Worm (Caenorhabditis elegans) whole organism, mixed stage, embryonic: ENCODE results near the gene B0285.3.

Source experiments
- M03D4.4 ChIP-seq: sonication (generic microtip); optimal IDR thresholded peaks from 2 replicates; lab custom pipeline; 2017; ENCODE audit warnings: mild to moderate bottlenecking, missing genetic modification characterization, missing compliant biosample characterization
- bed-3 ChIP-seq: fragments of 200-800 bp; sonication (Bioruptor generic); optimal IDR thresholded peaks from 3 replicates; lab custom pipeline; 2018; ENCODE audit warnings: mild to moderate bottlenecking, missing genetic modification characterization, moderate library complexity, missing compliant biosample characterization
- blmp-1 ChIP-seq: fragments of 150-350 bp; optimal IDR thresholded peaks from 2 replicates; lab custom pipeline; 2014; ENCODE audit warnings: missing biosample characterization, missing genetic modification characterization
- ceh-43 ChIP-seq: fragments of 200-800 bp; sonication (Bioruptor generic); optimal IDR thresholded peaks from 2 replicates; lab custom pipeline; 2018; ENCODE audit warnings: mild to moderate bottlenecking, missing genetic modification characterization, moderate library complexity, missing compliant biosample characterization
- ceh-83 ChIP-seq: fragments of 200-800 bp; sonication (Bioruptor generic); optimal IDR thresholded peaks from 2 replicates; lab custom pipeline; 2018; ENCODE audit warnings: mild to moderate bottlenecking, missing genetic modification characterization, missing compliant biosample characterization
- ces-1 ChIP-seq: fragments of 150-350 bp; optimal IDR thresholded peaks from 2 replicates; lab custom pipeline; 2014; ENCODE audit warnings: missing biosample characterization, missing genetic modification reagents, missing genetic modification characterization
- cnd-1 ChIP-seq: fragments of 200-800 bp; sonication (Bioruptor generic); optimal IDR thresholded peaks from 2 replicates; lab custom pipeline; 2018; ENCODE audit warnings: mild to moderate bottlenecking, missing genetic modification characterization, missing compliant biosample characterization
- drap-1 ChIP-seq: fragments of 200-800 bp; sonication (Bioruptor generic); optimal IDR thresholded peaks from 3 replicates; lab custom pipeline; 2018; ENCODE audit warnings: mild to moderate bottlenecking, missing genetic modification characterization, missing compliant biosample characterization
- elt-1 ChIP-seq: sonication (generic microtip); optimal IDR thresholded peaks from 2 replicates; lab custom pipeline; 2017; ENCODE audit warnings: missing genetic modification characterization, mild to moderate bottlenecking, missing compliant biosample characterization, antibody characterized with exemption, moderate library complexity, borderline replicate concordance; ENCODE audit not compliant: insufficient read depth
- elt-3 ChIP-seq: fragments of 150-350 bp; optimal IDR thresholded peaks from 2 replicates; lab custom pipeline; 2014; ENCODE audit warnings: missing biosample characterization, missing genetic modification characterization
- flh-1 ChIP-seq: fragments of 200-800 bp; sonication (Bioruptor generic); optimal IDR thresholded peaks from 2 replicates; lab custom pipeline; 2018; ENCODE audit warnings: mild to moderate bottlenecking, missing genetic modification characterization, moderate library complexity, missing compliant biosample characterization
- hlh-1 ChIP-seq: fragments of 150-350 bp; optimal IDR thresholded peaks from 2 replicates; lab custom pipeline; 2014; ENCODE audit warnings: missing biosample characterization, missing genetic modification reagents, missing genetic modification characterization
- lin-32 ChIP-seq: fragments of 200-800 bp; sonication (Bioruptor generic); optimal IDR thresholded peaks from 2 replicates; lab custom pipeline; 2018; ENCODE audit warnings: mild to moderate bottlenecking, missing genetic modification characterization, missing compliant biosample characterization
- lsy-2 ChIP-seq: fragments of 150-350 bp; optimal IDR thresholded peaks from 2 replicates; lab custom pipeline; 2014; ENCODE audit warnings: missing biosample characterization, missing genetic modification characterization
- mab-5 ChIP-seq: fragments of 150-350 bp; optimal IDR thresholded peaks from 2 replicates; lab custom pipeline; 2014; ENCODE audit warnings: missing biosample characterization, missing genetic modification characterization
- mep-1 ChIP-seq: fragments of 150-350 bp; optimal IDR thresholded peaks from 2 replicates; lab custom pipeline; 2017; ENCODE audit warnings: missing biosample characterization, missing genetic modification reagents, missing genetic modification characterization, inconsistent platforms
- mls-2 ChIP-seq: sonication (generic microtip); optimal IDR thresholded peaks from 2 replicates; lab custom pipeline; 2016; ENCODE audit warnings: mild to moderate bottlenecking, missing genetic modification characterization, moderate library complexity, missing compliant biosample characterization
- nhr-2 ChIP-seq: fragments of 150-350 bp; optimal IDR thresholded peaks from 2 replicates; lab custom pipeline; 2014; ENCODE audit warnings: missing biosample characterization, missing genetic modification characterization
- nhr-28 ChIP-seq: fragments of 150-350 bp; optimal IDR thresholded peaks from 2 replicates; lab custom pipeline; 2014; ENCODE audit warnings: missing biosample characterization, missing genetic modification characterization
- nhr-76 ChIP-seq: sonication (generic microtip); optimal IDR thresholded peaks from 2 replicates; lab custom pipeline; 2017; ENCODE audit warnings: missing biosample characterization, missing genetic modification characterization
- pha-4 ChIP-seq: fragments of 150-350 bp; optimal IDR thresholded peaks from 2 replicates; lab custom pipeline; 2018; ENCODE audit warnings: missing biosample characterization, missing genetic modification reagents, missing genetic modification characterization
- snpc-4 ChIP-seq: fragments of 150-350 bp; optimal IDR thresholded peaks from 2 replicates; lab custom pipeline; 2014; ENCODE audit warnings: missing biosample characterization, missing genetic modification characterization
- sptf-1 ChIP-seq: sonication (generic microtip); optimal IDR thresholded peaks from 2 replicates; lab custom pipeline; 2017; ENCODE audit warnings: mild to moderate bottlenecking, missing genetic modification characterization, moderate library complexity, missing compliant biosample characterization
- unc-120 ChIP-seq: sonication (generic microtip); optimal IDR thresholded peaks from 2 replicates; lab custom pipeline; 2017; ENCODE audit warnings: missing genetic modification characterization, missing compliant biosample characterization; ENCODE audit not compliant: poor library complexity, severe bottlenecking
- unc-39 ChIP-seq: fragments of 150-350 bp; optimal IDR thresholded peaks from 2 replicates; lab custom pipeline; 2014; ENCODE audit warnings: missing biosample characterization, missing genetic modification characterization
- unc-62 ChIP-seq: fragments of 150-350 bp; optimal IDR thresholded peaks from 2 replicates; lab custom pipeline; 2014; ENCODE audit warnings: missing biosample characterization, missing genetic modification reagents, missing genetic modification characterization
- zip-8 ChIP-seq: fragments of 150-350 bp; optimal IDR thresholded peaks from 2 replicates; lab custom pipeline; 2014; ENCODE audit warnings: missing biosample characterization, missing genetic modification characterization
- ztf-11 ChIP-seq: fragments of 150-350 bp; optimal IDR thresholded peaks from 2 replicates; lab custom pipeline; 2014; ENCODE audit warnings: missing biosample characterization, missing genetic modification characterization

The B0285.3 gene

DNA sequence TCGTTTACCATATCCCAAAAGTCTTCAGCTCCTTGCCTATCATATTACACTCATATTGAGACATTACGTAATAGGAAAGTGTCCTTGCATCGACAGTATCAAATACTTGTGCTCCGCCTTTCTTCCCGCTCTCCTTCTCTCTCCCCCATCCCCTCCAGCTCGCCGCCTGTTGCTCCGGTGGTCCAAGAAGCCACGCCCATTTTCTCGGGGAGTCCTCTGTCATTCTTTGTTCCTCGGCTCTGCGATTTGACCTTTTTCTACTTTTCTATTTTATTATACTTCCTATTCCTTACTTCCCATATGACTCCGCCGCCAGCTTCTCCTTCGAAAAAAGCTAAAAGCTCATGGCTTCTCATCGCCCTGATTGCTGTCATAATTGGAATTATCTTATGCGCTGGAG lies 13.2 kb upstream of the B0285.3 start, which contains the start of gene mnp-1:
Gene mnp-1, plus strand, starts transcription at position 211 of the 400 bp plus-strand sequence.
- TF ChIP-seq unc-120 (tag; lab: Kevin White, UChicago) (no peak), hlh-1 (tag; lab: Kevin White, UChicago) (peak; percentile 38), zip-8 (tag; lab: Kevin White, UChicago) (peak; percentile 61), unc-39 (peak; percentile 32), mep-1 (no peak), mab-5 (no peak), blmp-1 (tag; lab: Kevin White, UChicago) (no peak)

DNA sequence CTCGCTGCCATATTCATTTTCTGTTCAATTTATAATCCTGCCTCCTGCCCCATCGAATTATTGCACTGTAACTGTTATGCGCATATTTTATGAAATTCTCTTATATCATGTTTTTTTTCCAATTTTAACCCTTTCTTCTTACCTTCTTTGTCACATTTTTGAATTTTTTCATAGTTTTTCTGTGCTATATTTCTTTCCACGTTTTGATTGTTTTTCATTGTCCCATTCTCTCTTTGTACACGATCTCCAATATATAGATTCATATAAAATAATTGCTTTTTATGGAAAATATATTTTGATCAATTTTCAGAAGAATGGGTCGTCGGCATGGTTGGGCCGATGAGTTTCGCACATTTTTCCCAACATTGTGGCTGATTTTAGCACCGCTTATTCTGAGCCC lies 6.7 kb upstream of the B0285.3 start, which contains the start of gene B0285.6:
Gene B0285.6, plus strand, starts transcription at position 301 of the 400 bp plus-strand sequence.
- TF ChIP-seq bed-3 = no peak
- TF ChIP-seq M03D4.4 = no peak
- no peak for TF ChIP-seq drap-1
- no peak for TF ChIP-seq zip-8 (tag; lab: Kevin White, UChicago)
- no peak for TF ChIP-seq cnd-1 (tag; lab: Kevin White, UChicago)
- no peak for TF ChIP-seq elt-1 (tag; lab: Kevin White, UChicago)
- TF ChIP-seq ceh-83 (GFP tag; lab: Kevin White, UChicago) = no peak

DNA sequence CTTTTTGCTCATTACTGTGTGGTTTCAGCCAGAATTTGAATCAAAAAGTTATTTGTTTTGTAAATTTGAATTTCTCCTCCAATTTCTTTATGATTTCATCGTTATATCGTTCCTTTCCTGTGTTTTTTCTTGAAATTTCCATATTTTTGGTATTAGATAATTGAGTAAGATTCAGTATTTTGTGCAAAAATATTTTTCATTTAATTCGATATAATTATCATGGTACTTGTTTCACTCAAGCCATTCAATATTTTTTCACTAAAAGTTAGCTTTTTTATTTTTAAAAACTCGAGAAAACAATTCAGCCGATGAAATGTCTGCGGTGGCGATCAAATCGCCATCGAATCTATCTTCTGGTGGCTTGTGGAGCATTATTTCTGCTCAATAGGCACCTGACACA lies 1.9 kb upstream of the B0285.3 start, which contains the start of gene hse-5:
Gene hse-5, plus strand, starts transcription at position 301 of the 400 bp plus-strand sequence.
- no peak for TF ChIP-seq lin-32 (GFP tag; lab: Kevin White, UChicago)
- no peak for TF ChIP-seq M03D4.4
- no peak for TF ChIP-seq elt-3 (tag; lab: Kevin White, UChicago)
- TF ChIP-seq snpc-4 = no peak
- no peak for TF ChIP-seq nhr-2 (tag; lab: Kevin White, UChicago)
- no peak for TF ChIP-seq mls-2
- TF ChIP-seq pha-4 (tag; lab: Kevin White, UChicago) = no peak
- TF ChIP-seq unc-120 (tag; lab: Kevin White, UChicago) = no peak
- no peak for TF ChIP-seq unc-62
- TF ChIP-seq nhr-28 (tag; lab: Kevin White, UChicago) = no peak

DNA sequence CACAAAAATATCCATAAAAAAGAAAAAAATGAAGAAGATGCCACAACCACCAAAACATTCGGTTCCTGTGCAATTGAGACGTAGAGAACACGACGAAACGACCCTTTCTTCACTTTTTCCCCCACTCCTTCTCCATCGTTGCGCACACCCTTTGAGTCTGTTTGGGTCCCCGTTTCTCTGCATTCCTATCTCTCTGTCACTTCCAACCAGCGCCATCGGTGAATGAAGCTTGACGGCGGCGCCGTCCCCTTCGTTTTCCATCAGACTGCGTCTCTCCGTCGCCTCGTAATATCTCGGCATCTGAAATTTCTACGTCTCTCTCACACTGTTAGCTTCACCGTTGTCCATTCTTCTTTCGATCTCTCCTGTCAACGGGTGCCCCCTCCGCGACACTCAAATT lies 7.5 kb downstream of the B0285.3 start:
- no peak for TF ChIP-seq cnd-1 (tag; lab: Kevin White, UChicago)
- TF ChIP-seq nhr-28 (tag; lab: Kevin White, UChicago) = no peak
- TF ChIP-seq ceh-83 (GFP tag; lab: Kevin White, UChicago) = no peak
- no peak for TF ChIP-seq nhr-76 (tag; lab: Kevin White, UChicago)
- no peak for TF ChIP-seq mep-1
- no peak for TF ChIP-seq sptf-1 (tag; lab: Kevin White, UChicago)
- no peak for TF ChIP-seq zip-8 (tag; lab: Kevin White, UChicago)
- no peak for TF ChIP-seq ceh-43 (GFP tag; lab: Kevin White, UChicago)
- TF ChIP-seq mab-5 = no peak
- no peak for TF ChIP-seq flh-1 (GFP tag; lab: Kevin White, UChicago)
- no peak for TF ChIP-seq elt-1 (tag; lab: Kevin White, UChicago)

DNA sequence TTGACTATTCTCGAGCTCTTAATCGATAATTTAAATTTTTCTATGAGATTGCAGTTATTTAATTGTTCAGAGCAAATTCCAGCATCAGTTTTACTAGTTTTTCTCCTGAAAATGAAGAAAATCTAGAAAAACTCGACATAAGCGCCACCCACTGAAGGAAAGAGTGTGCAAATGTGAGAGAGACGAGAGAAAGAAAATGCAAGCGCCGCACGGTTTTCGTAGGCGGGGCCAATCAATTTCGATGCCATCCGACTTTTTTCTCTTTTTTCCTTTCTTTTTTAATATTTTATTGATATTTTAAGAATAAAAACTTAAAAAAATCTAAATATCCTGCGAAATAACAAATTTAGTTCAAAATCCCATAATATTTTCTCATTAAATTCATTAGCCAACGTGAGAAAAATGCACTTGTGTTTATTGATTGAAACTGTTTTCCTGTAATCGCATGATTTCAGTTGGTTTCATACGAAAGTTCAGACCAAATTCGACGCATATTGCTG lies 10.5 kb downstream of the B0285.3 start, which contains the start of gene cdk-12:
Gene cdk-12, plus strand, starts transcription at position 450 of the 500 bp plus-strand sequence.
- TF ChIP-seq ces-1 (GFP tag; lab: Kevin White, UChicago) (peak; percentile 40), ztf-11 (tag; lab: Kevin White, UChicago) (no peak), mep-1 (peak; percentile 76), lsy-2 (tag; lab: Kevin White, UChicago) (peak; percentile 13), sptf-1 (tag; lab: Kevin White, UChicago) (peak; percentile 46), snpc-4 (no peak)

DNA sequence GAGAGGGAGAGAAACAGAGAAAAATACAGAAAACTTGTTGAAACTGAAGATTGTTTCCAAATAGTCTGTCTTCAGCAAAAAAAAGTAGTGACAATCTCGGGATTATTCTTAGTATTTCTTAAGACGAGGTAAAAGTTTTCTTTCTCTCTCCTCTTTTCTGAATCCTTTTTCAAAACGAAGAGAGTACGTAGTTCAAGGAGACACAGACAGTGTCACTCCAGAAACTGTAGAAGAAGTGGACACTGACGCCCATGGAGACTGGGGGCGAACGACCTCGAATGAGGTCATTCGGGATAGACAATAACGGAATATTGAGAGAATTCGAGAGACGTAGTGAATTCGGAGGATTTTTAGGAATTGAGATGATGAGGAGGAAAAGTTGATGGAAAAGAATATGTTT lies 12.2 kb downstream of the B0285.3 start, which contains the start of gene gly-6:
Gene gly-6, minus strand, starts transcription at position 245 of the 400 bp plus-strand sequence.
- no peak for TF ChIP-seq nhr-76 (tag; lab: Kevin White, UChicago)
- TF ChIP-seq unc-120 (tag; lab: Kevin White, UChicago) = no peak
